Worm (Caenorhabditis elegans) whole organism, young adult: ENCODE data around the gene mcat-1.

ENCODE experiments used
- F55B11.4 ChIP-seq: sonication (generic microtip); optimal IDR thresholded peaks from 2 replicates; lab custom pipeline; 2016; ENCODE audit warnings: missing compliant biosample characterization, missing genetic modification characterization, borderline replicate concordance; ENCODE audit not compliant: insufficient read depth
- Y56A3A.18 ChIP-seq: fragments of 200-800 bp; sonication (Bioruptor generic); IDR thresholded peaks from 2 replicates; pipeline ENCODE4 v1.3.6; 2022; ENCODE audit warnings: missing genetic modification reagents, missing genetic modification characterization, missing compliant biosample characterization
- ceh-58 ChIP-seq: fragments of 200-800 bp; sonication (Bioruptor generic); IDR thresholded peaks from 2 replicates; pipeline ENCODE4 v1.3.6; 2022; ENCODE audit warnings: missing genetic modification characterization, missing compliant biosample characterization
- lir-1 ChIP-seq: fragments of 200-800 bp; sonication (Bioruptor generic); conservative IDR thresholded peaks from 2 replicates; pipeline ENCODE4 v1.3.6; 2022; ENCODE audit warnings: missing genetic modification reagents, missing genetic modification characterization, missing compliant biosample characterization
- lsy-27 ChIP-seq: sonication (generic microtip); optimal IDR thresholded peaks from 2 replicates; lab custom pipeline; 2017; ENCODE audit warnings: missing genetic modification characterization, mild to moderate bottlenecking, missing compliant biosample characterization, antibody characterized with exemption, missing genotype, borderline replicate concordance; ENCODE audit not compliant: insufficient read depth
- pha-4 ChIP-seq: fragments of 150-350 bp; sonication (generic microtip); optimal IDR thresholded peaks from 2 replicates; lab custom pipeline; 2014; ENCODE audit warnings: missing biosample characterization, missing genetic modification reagents, missing genetic modification characterization

- TF ChIP-seq lir-1 (GFP tag; lab: Robert Waterston, UW) (no peak), F55B11.4 (no peak), pha-4 (tag; lab: Kevin White, UChicago) (no peak), ceh-58 (GFP tag; lab: Robert Waterston, UW) (no peak), Y56A3A.18 (GFP tag; lab: Robert Waterston, UW) (no peak), lsy-27 (tag; lab: Kevin White, UChicago) (no peak)
Measured at ce11 chrII:84134-84533, 7.2 kb downstream of the mcat-1 start, which contains the start of gene C50D2.6.
